Fruit fly (Drosophila melanogaster): ENCODE measurements around the gene slou.

slou gene

DNA sequence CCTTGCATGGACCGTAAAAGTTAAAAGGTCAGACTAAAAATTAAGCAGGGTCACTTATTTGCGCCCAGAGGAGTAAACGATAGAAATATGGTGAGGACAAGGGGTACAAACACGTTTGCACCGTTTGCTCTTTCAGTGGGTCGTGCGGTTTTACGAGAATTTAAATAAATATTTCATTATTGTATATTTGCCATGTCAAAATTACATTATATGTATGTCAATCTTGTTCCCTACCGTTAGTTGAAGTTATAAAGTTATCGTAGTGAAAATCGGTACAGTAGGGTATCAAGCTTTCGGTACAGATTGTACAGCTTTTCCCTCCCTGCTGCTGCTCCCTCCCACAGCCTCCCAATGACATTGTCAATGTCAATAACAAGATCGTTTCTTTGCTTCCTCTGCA, 40.9 kb upstream of the slou start (continued):
- TF ChIP-seq scrt (GFP tag; optimal IDR thresholded peaks at IDR 0.05) (no peak), CG12659 (GFP tag; optimal IDR thresholded peaks at IDR 0.05) (peak; percentile 10), seq (GFP tag; IDR thresholded peaks at IDR 0.05) (no peak), knrl (GFP tag; IDR thresholded peaks at IDR 0.05; ENCODE audit: partially characterized antibody) (no peak), Dref (GFP tag; IDR thresholded peaks at IDR 0.05) (no peak), HmgZ (tag; optimal IDR thresholded peaks at IDR 0.05) (no peak), fd64A (GFP tag; optimal IDR thresholded peaks at IDR 0.05) (no peak), ewg (GFP tag; optimal IDR thresholded peaks at IDR 0.05) (no peak), esg (GFP tag; conservative IDR thresholded peaks at IDR 0.05) (peak; percentile 31), CG17359 (tag; optimal IDR thresholded peaks at IDR 0.05) (peak; percentile 25), CG33557 (GFP tag; optimal IDR thresholded peaks at IDR 0.05) (no peak), CG10267 (tag; optimal IDR thresholded peaks at IDR 0.05) (no peak), dimm (GFP tag; IDR thresholded peaks at IDR 0.05) (no peak), CG12155 (GFP tag; optimal IDR thresholded peaks at IDR 0.05) (no peak), CG16779 (GFP tag; IDR thresholded peaks at IDR 0.05) (no peak), YL-1 (GFP tag; optimal IDR thresholded peaks at IDR 0.05) (no peak), pho (GFP tag; optimal IDR thresholded peaks at IDR 0.05) (no peak), CG12769 (tag; optimal IDR thresholded peaks at IDR 0.05) (peak; percentile 22), Fer3 (tag; optimal IDR thresholded peaks at IDR 0.05) (no peak), run (tag; optimal IDR thresholded peaks at IDR 0.05) (no peak), ham (GFP tag; IDR thresholded peaks at IDR 0.05) (no peak), CG9876 (GFP tag; optimal IDR thresholded peaks at IDR 0.05) (no peak), Sox102F (GFP tag; optimal IDR thresholded peaks at IDR 0.05) (peak; percentile 60), CG6175 (GFP tag; IDR thresholded peaks at IDR 0.05) (no peak), bowl (GFP tag; IDR thresholded peaks at IDR 0.05) (no peak), Six4 (GFP tag; optimal IDR thresholded peaks at IDR 0.05) (no peak), fu2 (GFP tag; optimal IDR thresholded peaks at IDR 0.05) (no peak), Gsc (GFP tag; IDR thresholded peaks at IDR 0.05) (no peak), Blimp-1 (GFP tag; optimal IDR thresholded peaks at IDR 0.05) (peak; percentile 34), al (GFP tag; IDR thresholded peaks at IDR 0.05) (no peak), CG2120 (GFP tag; optimal IDR thresholded peaks at IDR 0.05) (no peak), Ada2b (GFP tag; IDR thresholded peaks at IDR 0.05) (peak; percentile 64; the same call in 1 of the 2 replicates), CG14050 (GFP tag; IDR thresholded peaks at IDR 0.05) (peak; percentile 46; the same call in 1 of the 3 replicates), CG10274 (GFP tag; optimal IDR thresholded peaks at IDR 0.05) (peak; percentile 10), CG8089 (GFP tag; optimal IDR thresholded peaks at IDR 0.05) (no peak), CG3838 (GFP tag; optimal IDR thresholded peaks at IDR 0.05) (no peak), CG2116 (GFP tag; optimal IDR thresholded peaks at IDR 0.05) (no peak), Rfx (GFP tag; IDR thresholded peaks at IDR 0.05) (0 out of 2 replicates have a peak, but pooled peaks have one; percentile 6), Ptx1 (GFP tag; IDR thresholded peaks at IDR 0.05) (peak; percentile 51), CG4360 (GFP tag; IDR thresholded peaks at IDR 0.05) (no peak), Drgx (GFP tag; IDR thresholded peaks at IDR 0.05) (peak; percentile 65; the same call in 1 of the 2 replicates), CG6689 (GFP tag; IDR thresholded peaks at IDR 0.05) (peak; percentile 31; the same call in 1 of the 2 replicates), CG17385 (GFP tag; optimal IDR thresholded peaks at IDR 0.05) (peak; percentile 24), CG1832 (GFP tag; optimal IDR thresholded peaks at IDR 0.05) (no peak), CG14667 (GFP tag; IDR thresholded peaks at IDR 0.05) (no peak), CG2129 (GFP tag; IDR thresholded peaks at IDR 0.05; ENCODE audit: partially characterized antibody) (no peak), vfl (GFP tag; optimal IDR thresholded peaks at IDR 0.05) (no peak), sug (tag; optimal IDR thresholded peaks at IDR 0.05) (no peak), CG18764 (GFP tag; optimal IDR thresholded peaks at IDR 0.05) (no peak), CG4707 (GFP tag; optimal IDR thresholded peaks at IDR 0.05) (no peak), CG17186 (GFP tag; optimal IDR thresholded peaks at IDR 0.05) (no peak), eve (GFP tag; optimal IDR thresholded peaks at IDR 0.05) (peak in 1 of 2 experiments; percentile 76)

All from whole organism, embryonic.